Worm (Caenorhabditis elegans) whole organism, L4 larva: ENCODE measurements around the gene tcl-2.

ENCODE experiments used
- F10B5.3 ChIP-seq: sonication (generic microtip); optimal IDR thresholded peaks from 2 replicates; lab custom pipeline; 2016; ENCODE audit warnings: mild to moderate bottlenecking, missing genetic modification characterization, missing compliant biosample characterization
- F26F4.8 ChIP-seq: fragments of 200-800 bp; sonication (Bioruptor generic); conservative IDR thresholded peaks from 2 replicates; pipeline ENCODE4 v1.3.6; 2022; ENCODE audit warnings: missing genetic modification characterization, missing compliant biosample characterization
- F49E8.2 ChIP-seq: sonication (generic microtip); optimal IDR thresholded peaks from 2 replicates; lab custom pipeline; 2016; ENCODE audit warnings: missing compliant biosample characterization, mild to moderate bottlenecking, missing genetic modification characterization, borderline replicate concordance
- T20F7.1 ChIP-seq: fragments of 200-800 bp; sonication (Bioruptor generic); optimal IDR thresholded peaks from 2 replicates; lab custom pipeline; 2018; ENCODE audit warnings: mild to moderate bottlenecking, missing genetic modification characterization, missing compliant biosample characterization
- T26A8.4 ChIP-seq: fragments of 200-800 bp; sonication (Bioruptor generic); IDR thresholded peaks from 2 replicates; pipeline ENCODE4 v1.3.6; 2022; ENCODE audit warnings: missing genetic modification characterization, missing compliant biosample characterization
- Y75B8A.6 ChIP-seq: fragments of 200-800 bp; sonication (Bioruptor generic); IDR thresholded peaks from 2 replicates; pipeline ENCODE4 v1.3.6; 2022; ENCODE audit warnings: missing genetic modification reagents, missing genetic modification characterization, missing compliant biosample characterization
- aha-1 ChIP-seq: fragments of 150-350 bp; peaks from one replicate; lab custom pipeline; 2014; ENCODE audit warnings: missing biosample characterization, missing genetic modification characterization
- aly-2 ChIP-seq: sonication (generic microtip); optimal IDR thresholded peaks from 2 replicates; lab custom pipeline; 2018; ENCODE audit warnings: missing biosample characterization, missing genetic modification characterization
- ceh-44 ChIP-seq: fragments of 200-800 bp; sonication (Bioruptor generic); IDR thresholded peaks from 2 replicates; pipeline ENCODE4 v1.3.6; 2022; ENCODE audit warnings: missing genetic modification reagents, missing genetic modification characterization, missing compliant biosample characterization
- ceh-82 ChIP-seq: sonication (generic microtip); optimal IDR thresholded peaks from 2 replicates; lab custom pipeline; 2017; ENCODE audit warnings: missing biosample characterization, missing genetic modification characterization
- ces-1 ChIP-seq: fragments of 150-350 bp; sonication (generic microtip); optimal IDR thresholded peaks from 4 replicates; lab custom pipeline; 2014; ENCODE audit warnings: missing biosample characterization, missing genetic modification reagents, missing genetic modification characterization
- ctbp-1 ChIP-seq: fragments of 200-800 bp; sonication (Bioruptor generic); IDR thresholded peaks from 2 replicates; pipeline ENCODE4 v1.3.6; 2022; ENCODE audit warnings: missing genetic modification reagents, missing genetic modification characterization, missing compliant biosample characterization
- fos-1 ChIP-seq: fragments of 150-350 bp; optimal IDR thresholded peaks from 2 replicates; lab custom pipeline; 2014; ENCODE audit warnings: missing biosample characterization, missing genetic modification characterization
- hlh-30 ChIP-seq: sonication (generic microtip); optimal IDR thresholded peaks from 2 replicates; lab custom pipeline; 2017; ENCODE audit warnings: antibody characterized with exemption, mild to moderate bottlenecking, missing genetic modification characterization, missing compliant biosample characterization; ENCODE audit not compliant: insufficient read depth
- jun-1 ChIP-seq: fragments of 150-350 bp; optimal IDR thresholded peaks from 2 replicates; lab custom pipeline; 2014; ENCODE audit warnings: missing biosample characterization, missing genetic modification reagents, missing genetic modification characterization
- lin-1 ChIP-seq: fragments of 200-800 bp; sonication (Bioruptor generic); IDR thresholded peaks from 2 replicates; pipeline ENCODE4 v1.3.6; 2022; ENCODE audit warnings: missing genetic modification reagents, missing genetic modification characterization, missing compliant biosample characterization
- mdl-1 ChIP-seq, 2 experiments: fragments of 150-350 bp in 1 of 2; sonication (generic microtip) in 1 of 2; optimal IDR thresholded peaks; 2 replicates each; lab custom pipeline; 2014 to 2017; ENCODE audit warnings: missing biosample characterization in 2 of 2, missing genetic modification characterization in 2 of 2
- mdt-29 ChIP-seq: fragments of 200-800 bp; sonication (Bioruptor generic); IDR thresholded peaks from 2 replicates; pipeline ENCODE4 v1.3.6; 2022; ENCODE audit warnings: missing genetic modification reagents, missing genetic modification characterization, missing compliant biosample characterization
- mep-1 ChIP-seq: fragments of 150-350 bp; sonication (generic microtip); optimal IDR thresholded peaks from 3 replicates; lab custom pipeline; 2014; ENCODE audit warnings: missing biosample characterization, missing genetic modification characterization
- mes-2 ChIP-seq: sonication (generic microtip); optimal IDR thresholded peaks from 2 replicates; lab custom pipeline; 2016; ENCODE audit warnings: missing genotype, mild to moderate bottlenecking, missing genetic modification characterization, missing compliant biosample characterization; ENCODE audit not compliant: poor library complexity, severe bottlenecking
- nhr-10 ChIP-seq: fragments of 150-350 bp; optimal IDR thresholded peaks from 2 replicates; lab custom pipeline; 2014; ENCODE audit warnings: missing biosample characterization, missing genetic modification characterization
- nhr-237 ChIP-seq: sonication (generic microtip); optimal IDR thresholded peaks from 2 replicates; lab custom pipeline; 2017; ENCODE audit warnings: missing biosample characterization, missing genetic modification characterization
- nhr-28 ChIP-seq: fragments of 150-350 bp; optimal IDR thresholded peaks from 2 replicates; lab custom pipeline; 2014; ENCODE audit warnings: missing biosample characterization, missing genetic modification characterization
- nhr-41 ChIP-seq: fragments of 200-800 bp; sonication (Bioruptor generic); IDR thresholded peaks from 2 replicates; pipeline ENCODE4 v1.3.6; 2022; ENCODE audit warnings: missing genetic modification reagents, missing genetic modification characterization, missing compliant biosample characterization
- nhr-42 ChIP-seq: fragments of 200-800 bp; sonication (Bioruptor generic); IDR thresholded peaks from 2 replicates; pipeline ENCODE4 v1.3.6; 2022; ENCODE audit warnings: missing genetic modification characterization, missing compliant biosample characterization
- php-3 ChIP-seq: fragments of 200-800 bp; sonication (Bioruptor generic); IDR thresholded peaks from 2 replicates; pipeline ENCODE4 v1.3.6; 2022; ENCODE audit warnings: missing genetic modification reagents, missing genetic modification characterization, missing compliant biosample characterization
- set-16 ChIP-seq: fragments of 200-800 bp; sonication (Bioruptor generic); IDR thresholded peaks from 2 replicates; pipeline ENCODE4 v1.3.6; 2022; ENCODE audit warnings: missing genetic modification reagents, missing genetic modification characterization, missing compliant biosample characterization
- spr-1 ChIP-seq: sonication (generic microtip); optimal IDR thresholded peaks from 2 replicates; lab custom pipeline; 2016; ENCODE audit warnings: mild to moderate bottlenecking, missing genetic modification characterization, missing compliant biosample characterization
- tag-97 ChIP-seq: fragments of 200-800 bp; sonication (Bioruptor generic); IDR thresholded peaks from 2 replicates; pipeline ENCODE4 v1.3.6; 2022; ENCODE audit warnings: missing genetic modification characterization, missing compliant biosample characterization
- unc-62 ChIP-seq, 3 experiments: fragments of 150-350 bp in 1 of 3; sonication (generic microtip); optimal IDR thresholded peaks in 2 of 3; peaks in 1 of 3; 1 replicate in 1 of 3; 2 replicates in 2 of 3; lab custom pipeline; 2014 to 2017; ENCODE audit warnings: missing biosample characterization in 3 of 3, missing genetic modification characterization in 3 of 3, missing genetic modification reagents in 3 of 3, missing genotype in 1 of 3
- vab-7 ChIP-seq: fragments of 200-800 bp; sonication (Bioruptor generic); IDR thresholded peaks from 2 replicates; pipeline ENCODE4 v1.3.6; 2022; ENCODE audit warnings: missing genetic modification reagents, missing genetic modification characterization, missing compliant biosample characterization
- ztf-11 ChIP-seq: fragments of 150-350 bp; optimal IDR thresholded peaks from 2 replicates; lab custom pipeline; 2014; ENCODE audit warnings: missing biosample characterization, missing genetic modification characterization

The tcl-2 gene

DNA sequence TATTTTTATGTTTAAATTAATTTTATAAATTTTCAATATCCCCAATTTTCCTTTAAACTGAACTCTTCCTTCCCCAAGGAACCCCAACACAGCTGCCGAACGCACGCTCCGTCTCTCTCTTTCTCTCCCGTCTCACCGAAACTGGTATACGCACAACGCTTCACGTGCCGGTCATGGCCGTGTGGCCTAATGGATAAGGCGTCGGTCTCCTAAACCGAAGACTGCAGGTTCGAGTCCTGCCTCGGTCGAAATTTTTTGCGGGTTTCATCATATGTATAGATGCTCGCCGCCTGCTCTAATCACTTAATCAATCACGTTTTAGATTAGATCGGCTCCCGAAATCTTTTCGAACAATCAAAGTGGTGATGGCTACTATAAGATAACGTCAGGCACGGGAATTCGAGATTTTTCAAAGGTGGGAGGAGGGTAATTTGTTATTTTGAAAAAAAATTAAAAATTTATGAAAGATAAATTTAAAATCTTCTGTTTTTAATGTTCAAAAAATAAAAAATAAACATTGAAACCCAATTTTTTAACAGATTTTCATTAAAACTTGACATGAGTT, 35.0 kb upstream of the tcl-2 start (continued):
- TF ChIP-seq F26F4.8 (GFP tag; lab: Robert Waterston, UW) = peak; percentile 74; the same call in 1 of the 2 replicates
- no peak for TF ChIP-seq ces-1 (GFP tag; lab: Kevin White, UChicago)
- TF ChIP-seq mdt-29 (GFP tag; lab: Robert Waterston, UW) = 0 out of 2 replicates have a peak, but pooled peaks have one; percentile 41
- no peak for TF ChIP-seq T20F7.1
- TF ChIP-seq lin-1 (GFP tag; lab: Robert Waterston, UW) = peak; percentile 68; the same call in 1 of the 2 replicates
- TF ChIP-seq aly-2 (tag; lab: Kevin White, UChicago) = no peak
- no peak for TF ChIP-seq nhr-42 (GFP tag; lab: Robert Waterston, UW)
- 0 out of 2 replicates have a peak, but pooled peaks have one; percentile 53 for TF ChIP-seq ceh-44 (GFP tag; lab: Robert Waterston, UW)
- peak; percentile 70; the same call in 1 of the 2 replicates for TF ChIP-seq Y75B8A.6 (GFP tag; lab: Robert Waterston, UW)
- TF ChIP-seq ctbp-1 (GFP tag; lab: Robert Waterston, UW) = peak; percentile 76
- TF ChIP-seq nhr-28 (tag; lab: Kevin White, UChicago) = peak; percentile 8
- no peak for TF ChIP-seq jun-1 (tag; lab: Kevin White, UChicago)
- TF ChIP-seq hlh-30 (tag; lab: Kevin White, UChicago) = peak; percentile 84

DNA sequence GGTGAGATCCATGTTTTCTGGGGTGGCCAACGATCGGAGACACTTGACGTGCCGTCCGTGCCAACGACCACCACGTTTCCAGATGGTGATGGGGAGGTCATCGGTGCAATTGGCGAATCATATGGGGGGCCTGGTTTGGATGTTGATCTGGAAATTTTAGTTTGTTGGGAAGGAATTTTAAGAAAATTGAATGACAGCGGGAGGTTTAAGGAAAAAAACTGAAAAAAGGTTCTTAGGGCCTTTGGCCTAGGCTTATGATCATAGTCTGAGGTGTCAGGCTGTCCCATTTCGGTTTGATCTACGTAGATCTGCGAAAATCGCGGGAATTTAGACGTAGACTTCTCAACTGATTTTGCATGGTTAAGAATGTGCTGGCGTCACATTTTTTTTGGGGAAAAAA, 31.1 kb upstream of the tcl-2 start, which contains the start of gene col-99:
Gene col-99, minus strand, starts transcription at position 101 of the 400 bp plus-strand sequence.
- TF ChIP-seq nhr-10 = no peak
- TF ChIP-seq aha-1 (tag; lab: Kevin White, UChicago) = peak; percentile 44
- peak in 1 of 2 experiments; percentile 43 for TF ChIP-seq unc-62 (GFP tag; optimal IDR thresholded peaks at IDR 0.05 in 1 of 2; lab: Kevin White, UChicago)
- TF ChIP-seq unc-62 (tag; optimal IDR thresholded peaks at IDR 0.05; lab: Kevin White, UChicago) = no peak

DNA sequence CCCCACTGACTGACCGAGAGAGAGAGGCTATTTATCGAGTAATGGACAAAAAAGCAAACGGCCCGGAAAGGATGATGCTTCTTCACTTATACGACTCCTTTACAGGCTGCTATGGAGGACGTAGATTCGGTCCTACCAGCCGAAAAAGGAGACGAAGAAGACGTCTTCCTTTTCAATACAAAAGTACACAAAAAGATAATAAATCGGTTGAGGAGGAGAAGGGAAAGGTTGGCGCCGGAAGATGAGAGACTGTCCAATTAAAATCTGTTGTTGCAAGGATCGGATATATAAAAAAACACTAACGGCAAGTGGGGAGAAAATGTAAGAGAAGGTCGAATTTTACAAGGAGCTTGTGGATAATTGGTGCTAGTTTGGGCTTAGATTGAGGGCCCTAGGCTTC, 30.1 kb upstream of the tcl-2 start:
- TF ChIP-seq ceh-44 (GFP tag; lab: Robert Waterston, UW) (no peak), mes-2 (tag; lab: Kevin White, UChicago) (no peak), F49E8.2 (tag; lab: Kevin White, UChicago) (no peak), unc-62 (GFP tag; optimal IDR thresholded peaks at IDR 0.05 in 1 of 2; lab: Kevin White, UChicago) (peak in 1 of 2 experiments; percentile 91), unc-62 (tag; optimal IDR thresholded peaks at IDR 0.05; lab: Kevin White, UChicago) (no peak), ceh-82 (no peak), php-3 (GFP tag; lab: Robert Waterston, UW) (no peak), aha-1 (tag; lab: Kevin White, UChicago) (peak; percentile 82), set-16 (GFP tag; lab: Robert Waterston, UW) (no peak)

DNA sequence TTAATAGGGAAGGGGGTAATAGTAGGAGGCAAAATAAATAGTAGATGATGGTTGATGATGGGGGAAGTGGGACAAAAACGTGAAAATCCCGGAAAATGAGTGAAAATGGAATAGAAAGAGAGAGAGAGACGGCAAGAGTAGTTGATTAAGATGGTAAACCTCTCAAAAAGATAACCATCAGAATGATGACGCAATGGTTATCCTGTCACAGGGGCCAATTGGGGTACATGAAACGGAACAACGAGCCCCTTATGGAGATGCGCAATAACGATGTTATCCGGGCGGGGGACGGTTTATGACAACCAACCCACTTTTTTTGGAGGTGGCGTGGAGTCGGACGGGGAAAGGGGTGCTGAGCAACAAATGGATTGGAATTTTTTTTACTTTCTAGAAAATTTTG, 29.1 kb upstream of the tcl-2 start:
- TF ChIP-seq vab-7 (GFP tag; lab: Robert Waterston, UW) (no peak), F49E8.2 (tag; lab: Kevin White, UChicago) (no peak), mdl-1 (tag; optimal IDR thresholded peaks at IDR 0.05; lab: Kevin White, UChicago) (no peak), nhr-41 (GFP tag; lab: Robert Waterston, UW) (no peak), spr-1 (tag; lab: Kevin White, UChicago) (no peak), fos-1 (tag; lab: Kevin White, UChicago) (no peak), ztf-11 (tag; lab: Kevin White, UChicago) (no peak), nhr-237 (tag; lab: Kevin White, UChicago) (no peak), F10B5.3 (tag; lab: Kevin White, UChicago) (no peak), T26A8.4 (GFP tag; lab: Robert Waterston, UW) (no peak)

DNA sequence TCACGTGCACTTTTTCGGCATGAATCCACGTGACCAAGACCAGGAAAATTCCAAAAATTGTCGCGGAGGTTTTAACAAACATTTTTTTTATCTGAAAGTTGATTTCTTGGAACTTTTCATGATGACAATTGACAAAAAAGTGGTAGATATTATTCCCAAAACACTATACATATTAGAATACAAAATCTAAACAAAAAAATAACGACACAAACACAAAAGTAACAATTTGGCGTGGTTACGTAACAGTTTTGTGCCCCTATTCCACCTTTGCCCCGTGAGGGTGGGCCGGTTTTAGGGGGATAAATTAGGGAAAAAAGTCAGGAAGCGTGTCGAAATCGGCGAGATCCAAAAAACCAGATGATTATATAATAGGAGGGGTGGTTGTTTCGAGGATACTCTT, 21.1 kb upstream of the tcl-2 start, which contains the start of gene gegf-1:
Gene gegf-1, minus strand, starts transcription at position 101 of the 400 bp plus-strand sequence.
- TF ChIP-seq T26A8.4 (GFP tag; lab: Robert Waterston, UW) = no peak
- TF ChIP-seq tag-97 (GFP tag; lab: Robert Waterston, UW) = no peak
- no peak for TF ChIP-seq mep-1 (tag; lab: Kevin White, UChicago)
